Worm (Caenorhabditis elegans): Measurements from ENCODE around the gene slc-28.2.
A peak's percentile ranks its signal among the peaks of the same experiment; 100 is the strongest.

DNA sequence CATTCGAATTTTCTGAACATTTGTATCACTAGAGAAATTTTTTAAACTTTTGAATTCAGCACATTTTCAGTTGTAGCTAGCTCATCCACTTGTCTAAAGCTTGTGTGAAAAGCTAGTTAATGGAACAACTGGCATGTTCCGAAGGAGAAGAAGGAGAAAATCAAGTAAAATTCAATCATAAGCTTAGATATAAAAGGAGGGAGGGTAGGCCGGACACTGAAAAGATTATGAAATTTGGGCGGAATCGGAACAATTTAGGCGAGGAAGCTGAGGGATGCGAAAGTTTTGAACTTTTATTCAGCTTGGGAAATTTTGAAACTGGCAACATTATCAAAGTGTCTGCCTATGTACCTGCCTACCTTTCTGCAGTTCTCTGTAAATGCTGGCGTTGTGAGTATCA is 7.5 kb upstream of the slc-28.2 start:
- TF ChIP-seq lsy-2 (tag; optimal IDR thresholded peaks at IDR 0.05) (no peak), ztf-11 (tag; optimal IDR thresholded peaks at IDR 0.05) (no peak), elt-1 (tag; optimal IDR thresholded peaks at IDR 0.05; ENCODE audit: borderline replicate concordance, insufficient read depth) (no peak), drap-1 (GFP tag; optimal IDR thresholded peaks at IDR 0.05) (no peak), blmp-1 (tag; optimal IDR thresholded peaks at IDR 0.05) (no peak), mab-5 (tag; optimal IDR thresholded peaks at IDR 0.05) (no peak), unc-62 (GFP tag; optimal IDR thresholded peaks at IDR 0.05) (no peak), lin-32 (GFP tag; optimal IDR thresholded peaks at IDR 0.05) (no peak), lin-13 (tag; optimal IDR thresholded peaks at IDR 0.05) (no peak), ces-1 (GFP tag; optimal IDR thresholded peaks at IDR 0.05) (peak; percentile 94)

Measured in whole organism, mixed stage, embryonic.